Fruit fly (Drosophila melanogaster): Measurements from ENCODE around the gene Hex-t2.

Gene Hex-t2

DNA sequence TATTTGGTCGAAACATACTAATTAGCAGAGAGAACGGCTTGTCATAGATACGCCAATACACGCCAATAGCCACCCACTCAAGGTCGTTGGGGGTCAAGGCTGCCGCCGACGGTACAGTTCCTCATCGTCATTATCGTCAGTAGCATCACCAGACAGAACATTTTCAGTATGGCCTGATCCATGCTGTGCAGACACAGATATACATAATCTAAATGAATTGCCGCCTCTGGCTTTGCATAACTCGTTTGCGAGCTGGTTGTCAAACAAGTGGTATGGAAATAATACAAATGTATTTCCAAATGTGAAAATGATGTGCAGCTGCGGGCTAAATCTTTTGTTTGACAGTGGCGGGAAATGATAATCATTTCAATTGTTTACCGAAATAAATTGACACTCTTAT, 12.7 kb downstream of the Hex-t2 start:
- TF ChIP-seq Hr78 (GFP tag; optimal IDR thresholded peaks at IDR 0.05): no peak
- TF ChIP-seq lola (GFP tag; optimal IDR thresholded peaks at IDR 0.05): no peak
- TF ChIP-seq Jra (GFP tag; optimal IDR thresholded peaks at IDR 0.05): no peak
- no peak for TF ChIP-seq CG9705 (GFP tag; optimal IDR thresholded peaks at IDR 0.05)
- no peak for TF ChIP-seq usp (GFP tag; optimal IDR thresholded peaks at IDR 0.05)

DNA sequence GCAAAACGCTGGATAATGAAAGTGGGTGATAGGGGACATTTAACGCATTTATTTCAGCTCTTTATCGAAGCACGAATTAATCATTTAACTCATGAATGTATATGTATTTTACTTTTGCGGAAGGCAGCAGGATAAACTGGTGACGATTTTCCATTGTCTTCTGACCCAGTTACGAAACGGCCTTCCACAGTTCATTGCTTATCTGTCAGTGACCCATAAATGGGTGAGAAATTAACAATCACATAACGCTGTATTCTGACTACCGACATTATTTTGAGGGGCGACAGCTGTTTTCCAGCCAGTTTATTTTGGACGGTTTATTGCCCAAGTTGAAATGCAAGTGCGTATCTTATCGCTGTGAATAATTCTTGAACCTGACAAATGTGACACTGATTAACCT, 13.1 kb downstream of the Hex-t2 start:
- TF ChIP-seq Hnf4 (GFP tag; optimal IDR thresholded peaks at IDR 0.05) (no peak), N (GFP tag; optimal IDR thresholded peaks at IDR 0.05) (no peak)

DNA sequence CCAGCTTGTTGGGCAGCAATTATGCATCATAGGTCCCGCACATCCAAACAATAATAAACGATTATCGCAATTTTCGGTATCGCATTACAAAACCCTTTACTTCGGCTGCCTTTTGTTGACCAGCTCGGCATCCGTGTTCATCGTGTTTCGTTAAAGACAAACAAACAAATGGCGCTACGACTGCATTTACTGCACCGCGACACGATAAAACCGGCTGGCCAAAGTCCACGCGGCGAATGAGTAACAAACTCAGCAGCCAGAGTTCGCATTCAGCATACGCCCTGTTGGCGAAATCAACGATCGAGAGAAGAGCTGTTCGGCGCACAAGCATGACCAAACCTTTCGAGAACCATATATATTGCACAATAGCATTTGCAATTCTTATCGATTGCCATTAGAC, 13.9 kb downstream of the Hex-t2 start:
- no peak for TF ChIP-seq Mio (GFP tag; optimal IDR thresholded peaks at IDR 0.05)
- TF ChIP-seq Dfd (GFP tag; optimal IDR thresholded peaks at IDR 0.05): no peak
- no peak for TF ChIP-seq GATAd (GFP tag; optimal IDR thresholded peaks at IDR 0.05)
- no peak for TF ChIP-seq dl (GFP tag; optimal IDR thresholded peaks at IDR 0.05; ENCODE audit: insufficient read depth in 1 of 2, partially characterized antibody in 2 of 2)
- TF ChIP-seq Hnf4 (GFP tag; optimal IDR thresholded peaks at IDR 0.05): peak; percentile 21
- TF ChIP-seq ey (GFP tag; optimal IDR thresholded peaks at IDR 0.05): no peak

DNA sequence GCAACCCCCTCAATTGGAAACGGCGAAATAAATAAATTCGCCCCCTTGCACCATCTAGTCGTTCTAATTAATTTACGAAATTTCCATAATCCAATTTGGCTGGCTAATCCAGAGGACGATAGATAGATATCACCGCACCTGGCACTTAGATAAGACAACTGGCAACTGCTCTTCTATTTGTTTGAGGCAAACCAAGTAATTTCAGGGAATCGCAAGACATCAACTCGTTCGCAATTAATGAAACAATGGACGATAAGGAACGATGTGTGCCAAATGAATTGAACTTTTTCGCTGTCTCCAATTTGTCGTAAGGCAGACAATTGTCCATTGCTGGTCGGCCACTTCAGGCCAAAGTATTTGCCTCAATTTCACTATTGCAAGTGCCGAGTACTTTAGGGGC, 14.7 kb downstream of the Hex-t2 start:
- TF ChIP-seq fru (GFP tag; optimal IDR thresholded peaks at IDR 0.05): no peak
- no peak for TF ChIP-seq br (GFP tag; optimal IDR thresholded peaks at IDR 0.05)
- no peak for TF ChIP-seq Dif (GFP tag; optimal IDR thresholded peaks at IDR 0.05; ENCODE audit: partially characterized antibody)
- TF ChIP-seq Rel (GFP tag; optimal IDR thresholded peaks at IDR 0.05): no peak
- TF ChIP-seq Rel (tag; optimal IDR thresholded peaks at IDR 0.05): no peak
- TF ChIP-seq CG32264 (GFP tag; optimal IDR thresholded peaks at IDR 0.05): no peak
- TF ChIP-seq Abd-B (GFP tag; optimal IDR thresholded peaks at IDR 0.05): no peak
- no peak for TF ChIP-seq CrebA (GFP tag; optimal IDR thresholded peaks at IDR 0.05; ENCODE audit: borderline replicate concordance)
- TF ChIP-seq h (GFP tag; optimal IDR thresholded peaks at IDR 0.05): no peak
- TF ChIP-seq psq (GFP tag; optimal IDR thresholded peaks at IDR 0.05): no peak
- no peak for TF ChIP-seq Sp1 (GFP tag; optimal IDR thresholded peaks at IDR 0.05)
- no peak for TF ChIP-seq Hr83 (GFP tag; optimal IDR thresholded peaks at IDR 0.05; ENCODE audit: poor library complexity, severe bottlenecking)
- no peak for TF ChIP-seq rgr (GFP tag; optimal IDR thresholded peaks at IDR 0.05)
- TF ChIP-seq Myc (optimal IDR thresholded peaks at IDR 0.05): no peak

DNA sequence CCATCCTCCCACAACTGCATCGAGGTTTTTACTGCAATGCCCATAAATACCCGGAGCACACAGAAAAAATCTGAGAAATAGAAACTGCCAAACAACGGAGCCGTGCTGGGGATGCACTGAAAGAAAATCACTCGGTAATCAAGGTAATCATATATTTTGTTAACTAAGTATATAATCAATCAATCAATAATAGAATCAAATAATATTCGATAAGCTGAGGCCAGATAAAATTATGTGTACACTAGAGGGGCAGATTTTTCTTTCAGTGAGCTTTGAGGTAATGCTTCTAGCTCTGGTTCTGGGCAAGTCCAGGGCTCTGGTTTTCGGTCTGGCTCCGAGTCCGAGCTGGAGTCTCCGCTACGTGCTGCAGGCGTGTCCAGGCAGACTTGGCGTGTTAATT, 27.6 kb downstream of the Hex-t2 start:
- TF ChIP-seq OdsH (GFP tag; optimal IDR thresholded peaks at IDR 0.05) (no peak), Jra (GFP tag; optimal IDR thresholded peaks at IDR 0.05) (no peak), sv (GFP tag; optimal IDR thresholded peaks at IDR 0.05) (no peak), Sp1 (GFP tag; optimal IDR thresholded peaks at IDR 0.05) (no peak)

DNA sequence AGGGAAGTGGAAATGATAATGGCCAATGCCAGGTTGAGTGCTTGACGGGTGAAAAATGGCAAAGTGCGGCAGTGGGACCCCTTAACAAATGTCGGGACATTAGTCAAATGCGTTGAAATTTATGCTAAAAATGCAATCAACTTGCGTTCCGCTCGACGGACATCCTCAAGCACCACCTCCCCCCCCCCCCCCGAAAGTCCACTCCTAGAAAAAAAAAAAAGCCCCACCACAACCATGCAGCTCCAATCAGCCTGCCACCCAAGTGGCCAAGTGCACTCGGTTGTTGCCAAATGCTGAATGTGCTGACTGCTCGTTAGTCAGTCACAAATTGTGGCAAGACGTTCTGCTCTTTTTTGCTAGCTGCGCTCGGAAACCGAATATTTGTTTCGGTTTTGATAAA, 28.2 kb downstream of the Hex-t2 start:
- TF ChIP-seq CG32264 (GFP tag; optimal IDR thresholded peaks at IDR 0.05) (no peak), Dfd (GFP tag; optimal IDR thresholded peaks at IDR 0.05) (peak; percentile 70)

DNA sequence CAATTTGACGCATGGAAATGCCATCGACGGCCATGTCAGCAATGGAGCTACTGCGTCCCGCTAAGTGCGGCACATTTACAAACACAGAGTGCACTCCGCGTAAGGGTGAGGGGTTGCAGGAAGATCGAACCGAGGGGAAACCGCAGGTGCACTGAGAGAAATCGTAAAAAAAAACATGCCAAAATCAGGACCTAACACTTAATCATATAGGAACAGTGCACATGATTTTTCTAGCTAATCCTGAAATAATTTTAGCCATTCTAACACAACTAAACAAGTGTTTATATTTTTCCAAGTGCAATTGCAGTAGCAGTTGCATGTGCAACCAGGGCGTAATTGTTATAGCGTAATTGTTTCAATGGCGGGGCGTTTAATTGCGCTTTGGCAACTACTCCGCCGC, 28.7 kb downstream of the Hex-t2 start:
- TF ChIP-seq pan (optimal IDR thresholded peaks at IDR 0.05): no peak
- TF ChIP-seq jim (GFP tag; optimal IDR thresholded peaks at IDR 0.05): no peak
- no peak for TF ChIP-seq psq (GFP tag; optimal IDR thresholded peaks at IDR 0.05)
- TF ChIP-seq Sp1 (GFP tag; optimal IDR thresholded peaks at IDR 0.05): no peak
- TF ChIP-seq Hr78 (GFP tag; optimal IDR thresholded peaks at IDR 0.05): no peak
- no peak for TF ChIP-seq Myc (optimal IDR thresholded peaks at IDR 0.05)
- TF ChIP-seq brk (GFP tag; optimal IDR thresholded peaks at IDR 0.05): no peak
- no peak for TF ChIP-seq Rel (GFP tag; optimal IDR thresholded peaks at IDR 0.05)
- TF ChIP-seq Rel (tag; optimal IDR thresholded peaks at IDR 0.05): no peak
- TF ChIP-seq woc (GFP tag; optimal IDR thresholded peaks at IDR 0.05): no peak
- no peak for TF ChIP-seq dmrt93B (GFP tag; optimal IDR thresholded peaks at IDR 0.05)
- TF ChIP-seq CG32264 (GFP tag; optimal IDR thresholded peaks at IDR 0.05): no peak
- no peak for TF ChIP-seq ey (GFP tag; optimal IDR thresholded peaks at IDR 0.05)
- TF ChIP-seq h (GFP tag; optimal IDR thresholded peaks at IDR 0.05): no peak
- no peak for TF ChIP-seq Jra (GFP tag; optimal IDR thresholded peaks at IDR 0.05)
- TF ChIP-seq dl (GFP tag; optimal IDR thresholded peaks at IDR 0.05; ENCODE audit: insufficient read depth in 1 of 2, partially characterized antibody in 2 of 2): no peak
- no peak for TF ChIP-seq CrebA (GFP tag; optimal IDR thresholded peaks at IDR 0.05; ENCODE audit: borderline replicate concordance)
- no peak for TF ChIP-seq Abd-B (GFP tag; optimal IDR thresholded peaks at IDR 0.05)
- no peak for TF ChIP-seq HLH106 (tag; optimal IDR thresholded peaks at IDR 0.05)
- TF ChIP-seq lola (GFP tag; optimal IDR thresholded peaks at IDR 0.05): no peak
- TF ChIP-seq dsf (GFP tag; optimal IDR thresholded peaks at IDR 0.05; ENCODE audit: borderline replicate concordance): no peak

All from whole organism, wandering third instar larva.